Fruit fly (Drosophila melanogaster): Measurements from ENCODE around the gene ttk.

ttk gene

DNA sequence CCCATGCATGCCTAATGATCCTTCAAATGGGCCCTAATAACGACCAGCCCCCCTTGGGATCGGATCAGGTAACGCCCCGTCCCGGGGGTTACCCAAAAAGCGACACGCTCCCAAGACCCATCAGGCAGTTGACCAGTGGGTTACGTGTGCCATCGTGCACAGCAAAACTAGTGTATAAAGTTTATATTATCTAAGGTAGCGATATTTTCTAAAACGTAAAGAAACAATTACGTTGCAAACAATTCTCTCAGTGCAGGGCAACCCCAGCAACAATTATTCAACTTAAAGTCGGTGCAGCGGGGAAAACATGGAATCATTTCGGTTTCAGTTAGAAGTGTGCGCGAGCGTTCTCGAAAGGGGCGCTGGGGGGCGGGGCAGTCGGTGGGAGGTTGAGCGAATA lies 1.1 kb upstream of the ttk start (continued):
- TF ChIP-seq CG9876 (GFP tag; optimal IDR thresholded peaks at IDR 0.05) (no peak), gce (GFP tag; IDR thresholded peaks at IDR 0.05) (0 out of 3 replicates have a peak, but pooled peaks have one; percentile 19), h (optimal IDR thresholded peaks at IDR 0.05) (no peak), HmgZ (tag; optimal IDR thresholded peaks at IDR 0.05) (no peak), CG31441 (GFP tag; IDR thresholded peaks at IDR 0.05) (peak; percentile 24; the same call in 1 of the 2 replicates), z (GFP tag; IDR thresholded peaks at IDR 0.05) (no peak), CG5180 (GFP tag; optimal IDR thresholded peaks at IDR 0.05) (no peak), Blimp-1 (GFP tag; optimal IDR thresholded peaks at IDR 0.05) (peak; percentile 76), CG17328 (GFP tag; IDR thresholded peaks at IDR 0.05) (peak; percentile 30; the same call in 1 of the 2 replicates), yki (optimal IDR thresholded peaks at IDR 0.05) (no peak), sd (tag; optimal IDR thresholded peaks at IDR 0.05) (no peak), HLH3B (GFP tag; IDR thresholded peaks at IDR 0.05) (no peak), nom (GFP tag; optimal IDR thresholded peaks at IDR 0.05) (no peak), CG3847 (GFP tag; IDR thresholded peaks at IDR 0.05) (no peak), shn (GFP tag; optimal IDR thresholded peaks at IDR 0.05) (peak; percentile 7), CG10543 (GFP tag; optimal IDR thresholded peaks at IDR 0.05) (no peak), CG31365 (tag; optimal IDR thresholded peaks at IDR 0.05) (no peak), CG2129 (GFP tag; IDR thresholded peaks at IDR 0.05; ENCODE audit: partially characterized antibody) (no peak), tna (GFP tag; IDR thresholded peaks at IDR 0.05; ENCODE audit: partially characterized antibody) (no peak), B-H1 (GFP tag; IDR thresholded peaks at IDR 0.05) (no peak), Hr78 (GFP tag; optimal IDR thresholded peaks at IDR 0.05) (peak in 1 of 2 experiments; percentile 47), CG1233 (GFP tag; optimal IDR thresholded peaks at IDR 0.05) (no peak), Bteb2 (GFP tag; optimal IDR thresholded peaks at IDR 0.05) (no peak), Atf3 (GFP tag; optimal IDR thresholded peaks at IDR 0.05) (peak; percentile 6), hb (GFP tag; IDR thresholded peaks at IDR 0.05; ENCODE audit: partially characterized antibody) (no peak), nerfin-1 (tag; optimal IDR thresholded peaks at IDR 0.05) (no peak), danr (GFP tag; IDR thresholded peaks at IDR 0.05) (no peak), CG16779 (GFP tag; IDR thresholded peaks at IDR 0.05) (no peak), CG7745 (tag; optimal IDR thresholded peaks at IDR 0.05) (no peak), vfl (GFP tag; optimal IDR thresholded peaks at IDR 0.05) (no peak), CG18476 (GFP tag; optimal IDR thresholded peaks at IDR 0.05) (no peak), lbe (GFP tag; optimal IDR thresholded peaks at IDR 0.05) (no peak), Dek (tag; optimal IDR thresholded peaks at IDR 0.05) (no peak), Nf-YB (GFP tag; optimal IDR thresholded peaks at IDR 0.05) (no peak), CG2889 (GFP tag; IDR thresholded peaks at IDR 0.05) (no peak), CG4282 (GFP tag; optimal IDR thresholded peaks at IDR 0.05) (no peak), nmo (GFP tag; optimal IDR thresholded peaks at IDR 0.05) (peak; percentile 37), pho (GFP tag; optimal IDR thresholded peaks at IDR 0.05) (no peak), otp (GFP tag; IDR thresholded peaks at IDR 0.05) (no peak), CG12769 (tag; optimal IDR thresholded peaks at IDR 0.05) (no peak), disco-r (GFP tag; optimal IDR thresholded peaks at IDR 0.05) (no peak), CG8765 (GFP tag; IDR thresholded peaks at IDR 0.05) (no peak), fu2 (GFP tag; optimal IDR thresholded peaks at IDR 0.05) (no peak), cas (GFP tag; IDR thresholded peaks at IDR 0.05) (no peak), Oaz (GFP tag; IDR thresholded peaks at IDR 0.05) (no peak), ftz-f1 (GFP tag; optimal IDR thresholded peaks at IDR 0.05) (no peak), GATAe (GFP tag; conservative IDR thresholded peaks at IDR 0.05) (no peak), Mes4 (GFP tag; optimal IDR thresholded peaks at IDR 0.05) (no peak), CG17359 (tag; optimal IDR thresholded peaks at IDR 0.05) (peak; percentile 28), Hmr (GFP tag; optimal IDR thresholded peaks at IDR 0.05) (no peak), grau (tag; optimal IDR thresholded peaks at IDR 0.05) (peak; percentile 16), CG8944 (GFP tag; optimal IDR thresholded peaks at IDR 0.05) (no peak)

Measured in whole organism, embryonic.